Worm (Caenorhabditis elegans) whole organism, L4 larva: ENCODE measurements around the gene R09E10.13.

Source experiments
- F49E8.2 ChIP-seq: sonication (generic microtip); optimal IDR thresholded peaks from 2 replicates; lab custom pipeline; 2016; ENCODE audit warnings: missing compliant biosample characterization, mild to moderate bottlenecking, missing genetic modification characterization, borderline replicate concordance
- Y75B8A.6 ChIP-seq: fragments of 200-800 bp; sonication (Bioruptor generic); IDR thresholded peaks from 2 replicates; pipeline ENCODE4 v1.3.6; 2022; ENCODE audit warnings: missing genetic modification reagents, missing genetic modification characterization, missing compliant biosample characterization
- ZK546.5 ChIP-seq, 2 experiments: sonication (generic microtip); optimal IDR thresholded peaks; 2 replicates each; lab custom pipeline; 2017; ENCODE audit warnings: missing biosample characterization in 2 of 2, missing genetic modification characterization in 2 of 2
- daf-12 ChIP-seq: fragments of 150-350 bp; optimal IDR thresholded peaks from 2 replicates; lab custom pipeline; 2014; ENCODE audit warnings: missing biosample characterization, missing genetic modification reagents, missing genetic modification characterization
- dmd-9 ChIP-seq: fragments of 200-800 bp; sonication (Bioruptor generic); IDR thresholded peaks from 2 replicates; pipeline ENCODE4 v1.3.6; 2022; ENCODE audit warnings: missing genetic modification reagents, missing genetic modification characterization, missing compliant biosample characterization
- nhr-10 ChIP-seq: fragments of 150-350 bp; optimal IDR thresholded peaks from 2 replicates; lab custom pipeline; 2014; ENCODE audit warnings: missing biosample characterization, missing genetic modification characterization
- nhr-48 ChIP-seq: sonication (generic microtip); optimal IDR thresholded peaks from 2 replicates; lab custom pipeline; 2016; ENCODE audit warnings: mild to moderate bottlenecking, missing genetic modification characterization, missing compliant biosample characterization
- pha-4 ChIP-seq, 2 experiments: fragments of 150-350 bp in 1 of 2; fragments of 200-800 bp in 1 of 2; sonication (Bioruptor generic) in 1 of 2; IDR thresholded peaks in 1 of 2; optimal IDR thresholded peaks in 1 of 2; 2 replicates each; pipeline versions ENCODE4 v1.3.6 to Lab custom; 2014 to 2022; ENCODE audit warnings: missing genetic modification characterization in 2 of 2, missing genetic modification reagents in 2 of 2, missing biosample characterization in 1 of 2, missing compliant biosample characterization in 1 of 2
- unc-130 ChIP-seq: sonication (generic microtip); optimal IDR thresholded peaks from 2 replicates; lab custom pipeline; 2016; ENCODE audit warnings: missing genetic modification reagents, missing genetic modification characterization, missing compliant biosample characterization
- unc-62 ChIP-seq, 3 experiments: fragments of 150-350 bp in 1 of 3; sonication (generic microtip); optimal IDR thresholded peaks in 2 of 3; peaks in 1 of 3; 1 replicate in 1 of 3; 2 replicates in 2 of 3; lab custom pipeline; 2014 to 2017; ENCODE audit warnings: missing biosample characterization in 3 of 3, missing genetic modification characterization in 3 of 3, missing genetic modification reagents in 3 of 3, missing genotype in 1 of 3
- ztf-11 ChIP-seq: fragments of 150-350 bp; optimal IDR thresholded peaks from 2 replicates; lab custom pipeline; 2014; ENCODE audit warnings: missing biosample characterization, missing genetic modification characterization

DNA sequence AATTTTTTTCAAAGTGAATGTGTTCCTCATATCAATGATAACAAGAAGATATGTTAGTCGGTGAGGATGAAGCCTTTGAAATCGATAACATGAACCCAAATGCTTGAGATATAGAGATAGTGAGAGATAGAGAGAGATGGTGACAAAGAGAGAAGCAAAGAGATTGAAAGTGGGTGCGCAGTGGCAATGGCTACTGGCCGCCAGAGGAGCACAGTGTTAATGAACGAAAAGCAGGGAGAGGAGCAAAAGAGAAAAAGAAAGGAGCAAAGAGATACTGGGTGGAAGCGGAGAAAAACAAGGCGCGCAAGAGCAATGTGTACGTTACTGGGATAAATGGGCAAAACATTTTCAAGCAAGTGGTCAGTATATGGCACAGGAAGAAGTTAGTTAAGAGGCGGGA, 49.7 kb upstream of the R09E10.13 start:
- TF ChIP-seq ztf-11 = no peak
- TF ChIP-seq unc-130 = no peak
- TF ChIP-seq ZK546.5 (tag; optimal IDR thresholded peaks at IDR 0.05; lab: Kevin White, UChicago) = no peak
- TF ChIP-seq unc-62 (GFP tag; optimal IDR thresholded peaks at IDR 0.05 in 1 of 2; lab: Kevin White, UChicago) = no peak
- TF ChIP-seq unc-62 (tag; optimal IDR thresholded peaks at IDR 0.05; lab: Kevin White, UChicago) = no peak
- no peak for TF ChIP-seq daf-12 (tag; lab: Kevin White, UChicago)
- TF ChIP-seq nhr-10 (tag; lab: Kevin White, UChicago) = no peak
- no peak for TF ChIP-seq dmd-9 (GFP tag; lab: Robert Waterston, UW)
- TF ChIP-seq pha-4 (GFP tag; IDR thresholded peaks at IDR 0.05; lab: Robert Waterston, UW) = no peak
- no peak for TF ChIP-seq pha-4 (tag; optimal IDR thresholded peaks at IDR 0.05; lab: Kevin White, UChicago)
- TF ChIP-seq Y75B8A.6 = no peak
- TF ChIP-seq nhr-48 = no peak
- no peak for TF ChIP-seq F49E8.2 (tag; lab: Kevin White, UChicago)
